Worm (Caenorhabditis elegans) whole organism, young adult: ENCODE data around the gene K10H10.7.
A peak's percentile ranks its signal among the peaks of the same experiment; 100 is the strongest.

Source experiments
- D2030.7 ChIP-seq: fragments of 200-800 bp; sonication (Bioruptor generic); IDR thresholded peaks from 2 replicates; pipeline ENCODE4 v1.3.6; 2022; ENCODE audit warnings: missing genetic modification reagents, missing genetic modification characterization, missing compliant biosample characterization
- F10E7.11 ChIP-seq: sonication (generic microtip); optimal IDR thresholded peaks from 2 replicates; lab custom pipeline; 2017; ENCODE audit warnings: mild to moderate bottlenecking, missing genetic modification characterization, moderate library complexity, missing compliant biosample characterization
- F55B11.4 ChIP-seq: sonication (generic microtip); optimal IDR thresholded peaks from 2 replicates; lab custom pipeline; 2016; ENCODE audit warnings: missing compliant biosample characterization, missing genetic modification characterization, borderline replicate concordance; ENCODE audit not compliant: insufficient read depth
- K11D2.4 ChIP-seq: fragments of 200-800 bp; sonication (Bioruptor generic); IDR thresholded peaks from 2 replicates; pipeline ENCODE4 v1.3.6; 2022; ENCODE audit warnings: missing genetic modification reagents, missing genetic modification characterization, missing compliant biosample characterization
- Y53F4B.3 ChIP-seq: fragments of 200-800 bp; sonication (Bioruptor generic); IDR thresholded peaks from 2 replicates; pipeline ENCODE4 v1.3.6; 2022; ENCODE audit warnings: missing genetic modification reagents, missing genetic modification characterization, missing compliant biosample characterization
- Y79H2A.3 ChIP-seq: fragments of 200-800 bp; sonication (Bioruptor generic); conservative IDR thresholded peaks from 2 replicates; pipeline ENCODE4 v1.3.6; 2022; ENCODE audit warnings: missing genetic modification reagents, missing genetic modification characterization, missing compliant biosample characterization
- ZK185.1 ChIP-seq: sonication (generic microtip); optimal IDR thresholded peaks from 2 replicates; lab custom pipeline; 2016; ENCODE audit warnings: mild to moderate bottlenecking, missing genetic modification characterization, missing compliant biosample characterization; ENCODE audit not compliant: poor library complexity, severe bottlenecking
- ama-1 ChIP-seq, 3 experiments: fragments of 150-350 bp in 1 of 3; sonication (generic microtip) in 2 of 3; optimal IDR thresholded peaks; 2 replicates each; lab custom pipeline; 2014 to 2018; ENCODE audit warnings: missing biosample characterization in 2 of 3, missing genetic modification characterization in 2 of 3, missing genetic modification reagents in 2 of 3
- aptf-2 ChIP-seq: fragments of 200-800 bp; sonication (Bioruptor generic); conservative IDR thresholded peaks from 2 replicates; pipeline ENCODE4 v1.3.6; 2022; ENCODE audit warnings: missing genetic modification reagents, missing genetic modification characterization, missing compliant biosample characterization
- attf-5 ChIP-seq: fragments of 200-800 bp; sonication (Bioruptor generic); optimal IDR thresholded peaks from 2 replicates; lab custom pipeline; 2018; ENCODE audit warnings: mild to moderate bottlenecking, missing genetic modification characterization, missing compliant biosample characterization
- bed-1 ChIP-seq: fragments of 200-800 bp; sonication (Bioruptor generic); IDR thresholded peaks from 2 replicates; pipeline ENCODE4 v1.3.6; 2022; ENCODE audit warnings: missing genetic modification reagents, missing genetic modification characterization, missing compliant biosample characterization
- bed-2 ChIP-seq: fragments of 200-800 bp; sonication (Bioruptor generic); IDR thresholded peaks from 2 replicates; pipeline ENCODE4 v1.3.6; 2022; ENCODE audit warnings: missing genetic modification reagents, missing genetic modification characterization, missing compliant biosample characterization
- cebp-1 ChIP-seq, 2 experiments: fragments of 200-800 bp in 1 of 2; sonication (Bioruptor generic) in 1 of 2; sonication (generic microtip) in 1 of 2; IDR thresholded peaks in 1 of 2; optimal IDR thresholded peaks in 1 of 2; 2 replicates each; pipeline versions ENCODE4 v1.3.6 to Lab custom; 2017 to 2022; ENCODE audit warnings: missing compliant biosample characterization in 2 of 2, missing genetic modification characterization in 2 of 2, mild to moderate bottlenecking in 1 of 2, missing genetic modification reagents in 1 of 2, moderate library complexity in 1 of 2
- ceh-100 ChIP-seq: fragments of 200-800 bp; sonication (Bioruptor generic); IDR thresholded peaks from 2 replicates; pipeline ENCODE4 v1.3.6; 2022; ENCODE audit warnings: missing genetic modification reagents, missing genetic modification characterization, missing compliant biosample characterization
- ceh-91 ChIP-seq: fragments of 200-800 bp; sonication (Bioruptor generic); IDR thresholded peaks from 2 replicates; pipeline ENCODE4 v1.3.6; 2022; ENCODE audit warnings: missing genetic modification reagents, missing genetic modification characterization, missing compliant biosample characterization
- dpff-1 ChIP-seq: sonication (generic microtip); optimal IDR thresholded peaks from 2 replicates; lab custom pipeline; 2017; ENCODE audit warnings: mild to moderate bottlenecking, missing genetic modification characterization, missing compliant biosample characterization
- gei-17 ChIP-seq: fragments of 200-800 bp; sonication (Bioruptor generic); optimal IDR thresholded peaks from 2 replicates; lab custom pipeline; 2018; ENCODE audit warnings: mild to moderate bottlenecking, missing genetic modification characterization, missing compliant biosample characterization
- hlh-12 ChIP-seq: sonication (generic microtip); optimal IDR thresholded peaks from 2 replicates; lab custom pipeline; 2016; ENCODE audit warnings: missing genetic modification characterization, missing compliant biosample characterization
- hlh-26 ChIP-seq: fragments of 200-800 bp; sonication (Bioruptor generic); conservative IDR thresholded peaks from 2 replicates; pipeline ENCODE4 v1.3.6; 2022; ENCODE audit warnings: missing genetic modification reagents, missing genetic modification characterization, missing compliant biosample characterization
- hmg-1.2 ChIP-seq: fragments of 200-800 bp; sonication (Bioruptor generic); IDR thresholded peaks from 2 replicates; pipeline ENCODE4 v1.3.6; 2022; ENCODE audit warnings: missing genetic modification reagents, missing genetic modification characterization, missing compliant biosample characterization
- hrde-1 ChIP-seq: sonication (generic microtip); optimal IDR thresholded peaks from 2 replicates; lab custom pipeline; 2016; ENCODE audit warnings: missing genetic modification characterization, mild to moderate bottlenecking, missing compliant biosample characterization, moderate library complexity, missing genotype, missing genetic modification reagents, borderline replicate concordance
- lag-1 ChIP-seq: fragments of 200-800 bp; sonication (Bioruptor generic); IDR thresholded peaks from 2 replicates; pipeline ENCODE4 v1.3.6; 2022; ENCODE audit warnings: missing genetic modification reagents, missing genetic modification characterization, missing compliant biosample characterization
- let-526 ChIP-seq: fragments of 200-800 bp; sonication (Bioruptor generic); IDR thresholded peaks from 2 replicates; pipeline ENCODE4 v1.3.6; 2022; ENCODE audit warnings: missing genetic modification reagents, missing genetic modification characterization, missing compliant biosample characterization
- let-607 ChIP-seq, 2 experiments: fragments of 200-800 bp in 1 of 2; sonication (Bioruptor generic) in 1 of 2; sonication (generic microtip) in 1 of 2; optimal IDR thresholded peaks; 2 replicates each; lab custom pipeline; 2016 to 2018; ENCODE audit warnings: mild to moderate bottlenecking in 2 of 2, missing compliant biosample characterization in 2 of 2, missing genetic modification characterization in 2 of 2, moderate library complexity in 2 of 2, missing genotype in 1 of 2
- lsl-1 ChIP-seq: fragments of 200-800 bp; sonication (Bioruptor generic); optimal IDR thresholded peaks from 2 replicates; lab custom pipeline; 2018; ENCODE audit warnings: mild to moderate bottlenecking, missing genetic modification characterization, moderate library complexity, missing compliant biosample characterization
- madf-6 ChIP-seq: fragments of 200-800 bp; sonication (Bioruptor generic); IDR thresholded peaks from 2 replicates; pipeline ENCODE4 v1.3.6; 2022; ENCODE audit warnings: missing genetic modification reagents, missing genetic modification characterization, missing compliant biosample characterization
- nfyb-1 ChIP-seq: fragments of 200-800 bp; sonication (Bioruptor generic); IDR thresholded peaks from 2 replicates; pipeline ENCODE4 v1.3.6; 2022; ENCODE audit warnings: missing genetic modification reagents, missing genetic modification characterization, missing compliant biosample characterization
- nhr-120 ChIP-seq: fragments of 200-800 bp; sonication (Bioruptor generic); IDR thresholded peaks from 2 replicates; pipeline ENCODE4 v1.3.6; 2022; ENCODE audit warnings: missing genetic modification characterization, missing compliant biosample characterization
- nhr-179 ChIP-seq: sonication (generic microtip); optimal IDR thresholded peaks from 2 replicates; lab custom pipeline; 2016; ENCODE audit warnings: mild to moderate bottlenecking, missing genetic modification characterization, missing compliant biosample characterization
- nhr-80 ChIP-seq: sonication (generic microtip); optimal IDR thresholded peaks from 2 replicates; lab custom pipeline; 2016; ENCODE audit warnings: missing genetic modification characterization, missing compliant biosample characterization
- nhr-90 ChIP-seq: sonication (generic microtip); optimal IDR thresholded peaks from 2 replicates; lab custom pipeline; 2016; ENCODE audit warnings: missing genotype, mild to moderate bottlenecking, missing genetic modification characterization, missing compliant biosample characterization
- pbrm-1 ChIP-seq: fragments of 200-800 bp; sonication (Bioruptor generic); IDR thresholded peaks from 2 replicates; pipeline ENCODE4 v1.3.6; 2022; ENCODE audit warnings: missing genetic modification reagents, missing genetic modification characterization, missing compliant biosample characterization
- snpc-1.3 ChIP-seq: sonication (generic microtip); optimal IDR thresholded peaks from 2 replicates; lab custom pipeline; 2017; ENCODE audit warnings: missing genetic modification characterization, mild to moderate bottlenecking, missing compliant biosample characterization, antibody characterized with exemption, moderate library complexity, missing genotype, missing genetic modification reagents; ENCODE audit not compliant: insufficient read depth
- unc-130 ChIP-seq: sonication (generic microtip); optimal IDR thresholded peaks from 2 replicates; lab custom pipeline; 2016; ENCODE audit warnings: missing genetic modification reagents, missing genetic modification characterization, missing compliant biosample characterization

The K10H10.7 gene

ce11 chrII:14510162-14510561, 2.7 kb upstream of the K10H10.7 start:
- TF ChIP-seq bed-1 (GFP tag; lab: Robert Waterston, UW) (no peak), nhr-80 (tag; lab: Kevin White, UChicago) (peak; percentile 5), K11D2.4 (GFP tag; lab: Robert Waterston, UW) (no peak)
- TF ChIP-seq, all 124 proteins: peak for 1

ce11 chrII:14506245-14506644, 1.2 kb downstream of the K10H10.7 start, which contains the start of gene K10H10.12:
Gene K10H10.12 (minus strand): TSS chrII:14506345.
- TF ChIP-seq madf-6 (GFP tag; lab: Robert Waterston, UW) = no peak
- TF ChIP-seq hlh-12 = no peak
- TF ChIP-seq ceh-91 (GFP tag; lab: Robert Waterston, UW) = no peak
- TF ChIP-seq snpc-1.3 = no peak
- TF ChIP-seq lsl-1 = no peak
- no peak for TF ChIP-seq lag-1 (GFP tag; lab: Robert Waterston, UW)
- TF ChIP-seq bed-2 = no peak
- TF ChIP-seq attf-5 (GFP tag; lab: Kevin White, UChicago) = no peak
- no peak for TF ChIP-seq dpff-1 (tag; lab: Kevin White, UChicago)
- TF ChIP-seq ZK185.1 (tag; lab: Kevin White, UChicago) = no peak
- no peak for TF ChIP-seq Y53F4B.3 (GFP tag; lab: Robert Waterston, UW)
- TF ChIP-seq nhr-120 (GFP tag; lab: Robert Waterston, UW) = no peak

ce11 chrII:14502997-14503396, 4.5 kb downstream of the K10H10.7 start, which contains the start of gene K10H10.6:
Gene K10H10.6 (plus strand): TSS chrII:14503297.
- TF ChIP-seq madf-6 (GFP tag; lab: Robert Waterston, UW) = no peak
- peak; percentile 42; the same call in 1 of the 2 replicates for TF ChIP-seq hmg-1.2 (GFP tag; lab: Robert Waterston, UW)
- no peak for TF ChIP-seq gei-17 (GFP tag; lab: Kevin White, UChicago)
- TF ChIP-seq nhr-179 = no peak

- no peak for TF ChIP-seq bed-2
- TF ChIP-seq ZK185.1 (tag; lab: Kevin White, UChicago) = no peak
- TF ChIP-seq Y79H2A.3 (GFP tag; lab: Robert Waterston, UW) = no peak
- TF ChIP-seq let-607 (tag; optimal IDR thresholded peaks at IDR 0.05; lab: Kevin White, UChicago) = no peak
- no peak for TF ChIP-seq let-526
- no peak for TF ChIP-seq nfyb-1 (GFP tag; lab: Robert Waterston, UW)
- TF ChIP-seq hlh-26 (GFP tag; lab: Robert Waterston, UW) = no peak
- TF ChIP-seq snpc-1.3 = no peak
- no peak for TF ChIP-seq cebp-1 (GFP tag; IDR thresholded peaks at IDR 0.05; lab: Robert Waterston, UW)
- TF ChIP-seq cebp-1 (tag; optimal IDR thresholded peaks at IDR 0.05; lab: Kevin White, UChicago) = no peak
- no peak for TF ChIP-seq ceh-100 (GFP tag; lab: Robert Waterston, UW)
- TF ChIP-seq unc-130 (GFP tag; lab: Kevin White, UChicago) = no peak
- no peak for TF ChIP-seq ama-1 (optimal IDR thresholded peaks at IDR 0.05; lab: Kevin White, UChicago)
- no peak for TF ChIP-seq ama-1 (GFP tag; optimal IDR thresholded peaks at IDR 0.05; lab: Kevin White, UChicago)
- TF ChIP-seq aptf-2 (GFP tag; lab: Robert Waterston, UW) = no peak
- no peak for TF ChIP-seq hrde-1 (tag; lab: Kevin White, UChicago)
- no peak for TF ChIP-seq nhr-90 (tag; lab: Kevin White, UChicago)
- TF ChIP-seq pbrm-1 (GFP tag; lab: Robert Waterston, UW) = no peak
- no peak for TF ChIP-seq F55B11.4 (tag; lab: Kevin White, UChicago)
- TF ChIP-seq F10E7.11 (tag; lab: Kevin White, UChicago) = no peak
- TF ChIP-seq D2030.7 (GFP tag; lab: Robert Waterston, UW) = no peak
These were observed 6.0 kb downstream of the K10H10.7 start, which contains the start of gene K10H10.5 for ce11 chrII:14501447-14501846. Gene K10H10.5 (plus strand): TSS chrII:14501747.
